Worm (Caenorhabditis elegans) whole organism, mixed stage, embryonic: ENCODE measurements around the gene hbl-1.

Experiments used
- lsy-2 ChIP-seq: fragments of 150-350 bp; optimal IDR thresholded peaks from 2 replicates; lab custom pipeline; 2014; ENCODE audit warnings: missing biosample characterization, missing genetic modification characterization
- nhr-237 ChIP-seq: fragments of 150-350 bp; optimal IDR thresholded peaks from 2 replicates; lab custom pipeline; 2014; ENCODE audit warnings: missing biosample characterization, missing genetic modification characterization
- sem-2 ChIP-seq: fragments of 200-800 bp; sonication (Bioruptor generic); optimal IDR thresholded peaks from 2 replicates; lab custom pipeline; 2018; ENCODE audit warnings: mild to moderate bottlenecking, missing genetic modification characterization, missing compliant biosample characterization
- unc-62 ChIP-seq: fragments of 150-350 bp; optimal IDR thresholded peaks from 2 replicates; lab custom pipeline; 2014; ENCODE audit warnings: missing biosample characterization, missing genetic modification reagents, missing genetic modification characterization

DNA sequence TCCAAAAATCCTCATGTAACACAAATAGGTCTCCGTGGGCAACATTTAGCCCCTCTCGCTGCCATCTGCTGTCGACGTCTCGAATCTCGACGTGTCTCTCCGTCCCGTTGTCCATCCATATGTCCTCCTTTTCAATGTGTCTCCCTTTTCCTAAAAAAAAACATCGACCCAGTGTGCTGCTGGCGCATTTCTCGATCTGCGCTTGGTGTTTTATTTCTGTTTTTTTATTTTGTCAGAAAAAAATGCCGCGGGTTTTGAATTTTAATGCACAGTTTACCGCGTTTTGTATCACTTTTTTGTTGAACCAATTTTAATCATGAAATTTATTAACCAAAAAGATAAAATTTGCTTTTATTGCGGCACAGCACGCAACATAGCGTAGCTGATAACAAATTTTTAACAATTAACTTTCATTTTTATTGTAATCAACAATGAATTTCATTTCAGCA lies 46.1 kb upstream of the hbl-1 start:
- TF ChIP-seq unc-62 (GFP tag; lab: Kevin White, UChicago) (peak; percentile 51), nhr-237 (tag; lab: Kevin White, UChicago) (no peak), sem-2 (GFP tag; lab: Kevin White, UChicago) (no peak), lsy-2 (peak; percentile 9)
